Fruit fly (Drosophila melanogaster) whole organism, wandering third instar larva: ENCODE results near the gene CG11444.

Source experiments
- Abd-B ChIP-seq: fragments of >200 bp; optimal IDR thresholded peaks from 2 replicates; lab custom pipeline; 2017; ENCODE audit warnings: missing biosample characterization, missing genetic modification characterization
- CG32264 ChIP-seq: fragments of 200-800 bp; sonication (Bioruptor generic); optimal IDR thresholded peaks from 2 replicates; lab custom pipeline; 2016; ENCODE audit warnings: missing biosample characterization, missing genetic modification characterization
- CG9705 ChIP-seq: fragments of 200-800 bp; sonication (Bioruptor generic); optimal IDR thresholded peaks from 2 replicates; lab custom pipeline; 2018; ENCODE audit warnings: missing biosample characterization, mild to moderate bottlenecking, missing genetic modification characterization
- CrebA ChIP-seq: fragments of 200-800 bp; sonication (Bioruptor generic); optimal IDR thresholded peaks from 2 replicates; lab custom pipeline; 2016; ENCODE audit warnings: missing biosample characterization, mild to moderate bottlenecking, missing genetic modification characterization, borderline replicate concordance
- Dfd ChIP-seq: fragments of >200 bp; optimal IDR thresholded peaks from 2 replicates; lab custom pipeline; 2017; ENCODE audit warnings: missing biosample characterization, missing genetic modification characterization
- Dif ChIP-seq: fragments of 200-275, 200-300 bp; sonication (Bioruptor generic); optimal IDR thresholded peaks from 2 replicates; lab custom pipeline; 2018; ENCODE audit warnings: missing biosample characterization, missing genetic modification characterization; ENCODE audit not compliant: partially characterized antibody
- GATAd ChIP-seq: sonication (Bioruptor generic); optimal IDR thresholded peaks from 2 replicates; lab custom pipeline; 2016; ENCODE audit warnings: missing biosample characterization, missing genetic modification characterization
- HLH106 ChIP-seq: fragments of 200-800 bp; optimal IDR thresholded peaks from 3 replicates; lab custom pipeline; 2019; ENCODE audit warnings: missing biosample characterization, mild to moderate bottlenecking, missing genetic modification characterization, moderate library complexity
- Hnf4 ChIP-seq: fragments of 200-800 bp; sonication (Bioruptor generic); optimal IDR thresholded peaks from 2 replicates; lab custom pipeline; 2016; ENCODE audit warnings: missing biosample characterization, mild to moderate bottlenecking, missing genetic modification characterization
- Hr78 ChIP-seq: fragments of >200 bp; optimal IDR thresholded peaks from 2 replicates; lab custom pipeline; 2017; ENCODE audit warnings: missing biosample characterization, missing genetic modification characterization
- Hr83 ChIP-seq: fragments of 200-300 bp; sonication (Bioruptor generic); optimal IDR thresholded peaks from 2 replicates; lab custom pipeline; 2016; ENCODE audit warnings: missing biosample characterization, mild to moderate bottlenecking, missing genetic modification characterization, moderate library complexity; ENCODE audit not compliant: poor library complexity, severe bottlenecking
- Jra ChIP-seq: sonication (Bioruptor generic); optimal IDR thresholded peaks from 2 replicates; lab custom pipeline; 2016; ENCODE audit warnings: missing biosample characterization, missing genetic modification characterization
- Mio ChIP-seq: sonication (Bioruptor generic); optimal IDR thresholded peaks from 2 replicates; lab custom pipeline; 2016; ENCODE audit warnings: missing biosample characterization, missing genetic modification characterization
- Myc ChIP-seq: fragments of >200 bp; optimal IDR thresholded peaks from 2 replicates; lab custom pipeline; 2017
- N ChIP-seq: fragments of >200 bp; optimal IDR thresholded peaks from 2 replicates; lab custom pipeline; 2018; ENCODE audit warnings: missing biosample characterization, missing external identifiers, missing genetic modification characterization
- OdsH ChIP-seq: fragments of 200-800 bp; sonication (Bioruptor generic); optimal IDR thresholded peaks from 2 replicates; lab custom pipeline; 2016; ENCODE audit warnings: missing biosample characterization, mild to moderate bottlenecking, missing genetic modification characterization
- Rel ChIP-seq, 2 experiments: fragments of 200-800 bp; sonication (Bioruptor generic) in 1 of 2; optimal IDR thresholded peaks; 2 replicates in 1 of 2; 3 replicates in 1 of 2; lab custom pipeline; 2016 to 2019; ENCODE audit warnings: mild to moderate bottlenecking in 2 of 2, missing biosample characterization in 2 of 2, missing genetic modification characterization in 2 of 2, moderate library complexity in 1 of 2
- Sp1 ChIP-seq: fragments of 200-800 bp; sonication (Bioruptor generic); optimal IDR thresholded peaks from 3 replicates; lab custom pipeline; 2019; ENCODE audit warnings: missing biosample characterization, mild to moderate bottlenecking, missing genetic modification characterization, moderate library complexity
- Vsx2 ChIP-seq: fragments of 200-300, 225-300 bp; sonication (Bioruptor generic); optimal IDR thresholded peaks from 2 replicates; lab custom pipeline; 2018; ENCODE audit warnings: missing biosample characterization, missing genetic modification characterization; ENCODE audit not compliant: partially characterized antibody
- br ChIP-seq: fragments of 200-800 bp; sonication (Bioruptor generic); optimal IDR thresholded peaks from 2 replicates; lab custom pipeline; 2016; ENCODE audit warnings: missing biosample characterization, missing genetic modification characterization
- brk ChIP-seq: fragments of 200-800 bp; sonication (Bioruptor generic); optimal IDR thresholded peaks from 2 replicates; lab custom pipeline; 2016; ENCODE audit warnings: missing biosample characterization, mild to moderate bottlenecking, missing genetic modification characterization
- dl ChIP-seq, 2 experiments: fragments of 175-275, 200-275 bp in 1 of 2; fragments of 200-275 bp in 1 of 2; sonication (Bioruptor generic); optimal IDR thresholded peaks; lab custom pipeline; 2018; ENCODE audit warnings: mild to moderate bottlenecking in 2 of 2, missing biosample characterization in 2 of 2, missing genetic modification characterization in 2 of 2, moderate library complexity in 2 of 2; ENCODE audit not compliant: partially characterized antibody in 2 of 2, insufficient read depth in 1 of 2
- dmrt93B ChIP-seq: fragments of 200-800 bp; sonication (Bioruptor generic); optimal IDR thresholded peaks from 2 replicates; lab custom pipeline; 2018; ENCODE audit warnings: missing biosample characterization, mild to moderate bottlenecking, missing genetic modification characterization
- dsf ChIP-seq: sonication (Bioruptor generic); optimal IDR thresholded peaks from 2 replicates; lab custom pipeline; 2016; ENCODE audit warnings: missing biosample characterization, missing genetic modification characterization, borderline replicate concordance
- ey ChIP-seq: fragments of 200-800 bp; sonication (Bioruptor generic); optimal IDR thresholded peaks from 2 replicates; lab custom pipeline; 2016; ENCODE audit warnings: missing biosample characterization, missing genetic modification characterization
- foxo ChIP-seq, 2 experiments: fragments of 200-800 bp; sonication (Bioruptor generic); optimal IDR thresholded peaks; 2 replicates in 1 of 2; 3 replicates in 1 of 2; lab custom pipeline; 2016 to 2017; ENCODE audit warnings: missing biosample characterization in 2 of 2, missing genetic modification characterization in 2 of 2
- fru ChIP-seq: fragments of 200-800 bp; sonication (Bioruptor generic); optimal IDR thresholded peaks from 3 replicates; lab custom pipeline; 2016; ENCODE audit warnings: missing biosample characterization, mild to moderate bottlenecking, missing genetic modification characterization
- h ChIP-seq: fragments of 200-800 bp; sonication (Bioruptor generic); optimal IDR thresholded peaks from 3 replicates; lab custom pipeline; 2016; ENCODE audit warnings: missing biosample characterization, mild to moderate bottlenecking, missing genetic modification characterization
- jim ChIP-seq: fragments of 175-275, 200-325 bp; sonication (Bioruptor generic); optimal IDR thresholded peaks from 2 replicates; lab custom pipeline; 2016; ENCODE audit warnings: missing biosample characterization, mild to moderate bottlenecking, missing genetic modification characterization
- lola ChIP-seq: fragments of >200 bp; optimal IDR thresholded peaks from 2 replicates; lab custom pipeline; 2017; ENCODE audit warnings: missing biosample characterization, missing genetic modification characterization
- pan ChIP-seq: fragments of >200 bp; optimal IDR thresholded peaks from 2 replicates; lab custom pipeline; 2017
- psq ChIP-seq: fragments of 200-800 bp; sonication (Bioruptor generic); optimal IDR thresholded peaks from 3 replicates; lab custom pipeline; 2017; ENCODE audit warnings: missing biosample characterization, mild to moderate bottlenecking, missing genetic modification characterization, moderate library complexity
- rgr ChIP-seq: fragments of 200-800 bp; sonication (Bioruptor generic); optimal IDR thresholded peaks from 3 replicates; lab custom pipeline; 2016; ENCODE audit warnings: missing biosample characterization, mild to moderate bottlenecking, missing genetic modification characterization
- sage ChIP-seq: fragments of 200-800 bp; sonication (Bioruptor generic); optimal IDR thresholded peaks from 2 replicates; lab custom pipeline; 2016; ENCODE audit warnings: missing biosample characterization, mild to moderate bottlenecking, missing genetic modification characterization
- sv ChIP-seq: fragments of 200-800 bp; sonication (Bioruptor generic); optimal IDR thresholded peaks from 3 replicates; lab custom pipeline; 2016; ENCODE audit warnings: missing biosample characterization, missing genetic modification characterization
- tai ChIP-seq: sonication (Bioruptor generic); optimal IDR thresholded peaks from 2 replicates; lab custom pipeline; 2016; ENCODE audit warnings: missing biosample characterization, missing genetic modification characterization
- usp ChIP-seq: fragments of >200 bp; optimal IDR thresholded peaks from 2 replicates; lab custom pipeline; 2017; ENCODE audit warnings: missing biosample characterization, missing genetic modification characterization
- woc ChIP-seq: sonication (Bioruptor generic); optimal IDR thresholded peaks from 2 replicates; lab custom pipeline; 2016; ENCODE audit warnings: missing biosample characterization, mild to moderate bottlenecking, missing genetic modification characterization

The CG11444 gene

DNA sequence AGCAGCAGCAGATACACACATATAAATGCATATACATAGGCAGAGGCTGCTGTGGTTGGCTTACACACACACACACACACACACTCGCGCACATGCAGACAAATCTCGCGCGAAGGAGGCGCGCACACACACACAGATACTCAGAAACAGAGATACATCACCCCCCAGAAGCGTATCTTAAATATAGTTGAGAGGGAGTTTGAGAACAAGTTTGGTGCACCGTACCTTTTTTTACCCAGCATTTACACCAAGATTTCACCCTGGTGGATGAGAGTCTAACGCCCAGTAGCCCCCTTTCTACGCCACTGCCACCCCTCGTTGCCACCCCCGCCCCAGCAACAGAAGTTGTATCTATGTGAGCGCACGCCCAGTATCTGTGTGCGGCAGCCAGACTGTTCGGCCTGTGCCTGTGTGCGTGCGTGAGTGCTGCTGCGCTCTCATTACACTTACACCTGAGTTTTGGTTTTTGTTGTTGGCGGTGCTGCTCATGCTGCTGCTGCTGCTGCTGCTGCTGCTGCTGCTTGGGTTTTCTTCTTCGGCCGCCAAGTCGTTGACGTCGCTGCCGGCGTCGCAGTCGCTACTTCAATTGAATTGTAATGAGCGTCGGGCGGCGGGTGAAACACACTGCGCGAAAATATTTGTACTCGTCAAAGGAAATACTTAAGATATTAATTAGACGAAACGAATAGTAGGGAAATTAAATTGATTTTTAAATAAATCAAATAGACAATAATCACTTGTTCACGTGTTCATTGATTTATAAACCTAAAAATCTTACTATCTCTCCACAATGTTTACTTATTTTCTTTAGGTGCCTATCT is 36.0 kb upstream of the CG11444 start:
- TF ChIP-seq dmrt93B (GFP tag; lab: Kevin White, UChicago): peak; percentile 94
- TF ChIP-seq Mio (GFP tag; lab: Kevin White, UChicago): peak; percentile 24
- TF ChIP-seq N (GFP tag; lab: Kevin White, UChicago): peak; percentile 38
- no peak for TF ChIP-seq usp
- no peak for TF ChIP-seq Hr78 (GFP tag; lab: Kevin White, UChicago)
- TF ChIP-seq pan (lab: Kevin White, UChicago): no peak
- no peak for TF ChIP-seq Jra (GFP tag; lab: Kevin White, UChicago)
- no peak for TF ChIP-seq dl (GFP tag; optimal IDR thresholded peaks at IDR 0.05; lab: Kevin White, UChicago; ENCODE audit: insufficient read depth in 1 of 2, partially characterized antibody in 2 of 2)
- peak; percentile 61 for TF ChIP-seq fru (GFP tag; lab: Kevin White, UChicago)
- peak; percentile 29 for TF ChIP-seq br (GFP tag; lab: Kevin White, UChicago)
- TF ChIP-seq h (GFP tag; lab: Kevin White, UChicago): peak; percentile 83
- TF ChIP-seq Myc (lab: Kevin White, UChicago): no peak
- no peak for TF ChIP-seq CrebA (GFP tag; lab: Kevin White, UChicago)
- TF ChIP-seq Hnf4 (GFP tag; lab: Kevin White, UChicago): peak; percentile 47
- TF ChIP-seq Hr83: no peak
- TF ChIP-seq GATAd (GFP tag; lab: Kevin White, UChicago): no peak
- peak; percentile 94 for TF ChIP-seq HLH106 (tag; lab: Kevin White, UChicago)
- TF ChIP-seq tai (GFP tag; lab: Kevin White, UChicago): peak; percentile 27
- peak; percentile 25 for TF ChIP-seq sv (GFP tag; lab: Kevin White, UChicago)
- TF ChIP-seq jim (GFP tag; lab: Kevin White, UChicago): no peak
- TF ChIP-seq CG32264: no peak
- TF ChIP-seq rgr (GFP tag; lab: Kevin White, UChicago): peak; percentile 89
- peak; percentile 85 for TF ChIP-seq OdsH (GFP tag; lab: Kevin White, UChicago)
- TF ChIP-seq Vsx2 (GFP tag; lab: Kevin White, UChicago): no peak
- TF ChIP-seq lola (GFP tag; lab: Kevin White, UChicago): no peak
- TF ChIP-seq dsf (GFP tag; lab: Kevin White, UChicago): no peak
- TF ChIP-seq psq (GFP tag; lab: Kevin White, UChicago): peak; percentile 78
- TF ChIP-seq Dfd (GFP tag; lab: Kevin White, UChicago): peak; percentile 86
- TF ChIP-seq Dif (GFP tag; lab: Kevin White, UChicago): no peak
- TF ChIP-seq ey: peak; percentile 79
- TF ChIP-seq sage (GFP tag; lab: Kevin White, UChicago): no peak
- TF ChIP-seq woc (GFP tag; lab: Kevin White, UChicago): peak; percentile 15
- no peak for TF ChIP-seq Rel (GFP tag; optimal IDR thresholded peaks at IDR 0.05; lab: Kevin White, UChicago)
- peak; percentile 33 for TF ChIP-seq Rel (tag; optimal IDR thresholded peaks at IDR 0.05; lab: Kevin White, UChicago)
- TF ChIP-seq brk (GFP tag; lab: Kevin White, UChicago): no peak
- peak; percentile 87 for TF ChIP-seq Sp1 (GFP tag; lab: Kevin White, UChicago)
- peak in 1 of 2 experiments; percentile 92 for TF ChIP-seq foxo (GFP tag; optimal IDR thresholded peaks at IDR 0.05; lab: Kevin White, UChicago)
- peak; percentile 80 for TF ChIP-seq CG9705 (GFP tag; lab: Kevin White, UChicago)
- TF ChIP-seq Abd-B (GFP tag; lab: Kevin White, UChicago): no peak

DNA sequence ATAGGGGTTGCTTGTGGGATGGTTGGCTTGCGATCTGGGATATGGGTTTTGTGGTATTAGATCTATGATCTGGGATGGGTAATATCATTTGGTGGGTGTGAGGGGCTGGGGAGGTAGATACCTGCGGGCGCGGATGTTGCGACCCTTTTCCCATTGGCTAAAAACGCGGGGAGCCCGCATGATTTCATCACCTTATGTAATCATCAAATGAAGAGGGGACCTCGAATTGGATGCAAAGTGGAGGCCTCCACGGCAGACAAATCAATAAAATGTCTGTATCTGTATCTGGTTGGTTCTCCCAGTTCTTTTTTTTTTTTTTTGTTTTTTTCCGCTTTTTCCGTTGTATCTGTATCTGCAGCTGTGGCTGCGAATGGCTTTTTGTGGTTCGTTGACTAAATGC is 34.8 kb upstream of the CG11444 start:
- TF ChIP-seq tai (GFP tag; lab: Kevin White, UChicago): no peak
- no peak for TF ChIP-seq usp
- no peak for TF ChIP-seq N (GFP tag; lab: Kevin White, UChicago)
- no peak for TF ChIP-seq HLH106 (tag; lab: Kevin White, UChicago)
- no peak for TF ChIP-seq jim (GFP tag; lab: Kevin White, UChicago)
- no peak for TF ChIP-seq CG32264
- no peak for TF ChIP-seq rgr (GFP tag; lab: Kevin White, UChicago)
- TF ChIP-seq sage (GFP tag; lab: Kevin White, UChicago): no peak
- TF ChIP-seq Hr78 (GFP tag; lab: Kevin White, UChicago): no peak
- no peak for TF ChIP-seq brk (GFP tag; lab: Kevin White, UChicago)
- no peak for TF ChIP-seq fru (GFP tag; lab: Kevin White, UChicago)
